Fruit fly (Drosophila melanogaster) whole organism: ENCODE data around the gene Duox.
A peak's percentile ranks its signal among the peaks of the same experiment; 100 is the strongest.

Experiments
- CG8478 ChIP-seq: fragments of >200 bp; optimal IDR thresholded peaks from 2 replicates; lab custom pipeline; 2018; ENCODE audit warnings: inconsistent platforms
- Dll ChIP-seq: fragments of >200 bp; optimal IDR thresholded peaks from 2 replicates; lab custom pipeline; 2017
- EcR ChIP-seq, 2 experiments: fragments of >200 bp; optimal IDR thresholded peaks; 2 replicates each; lab custom pipeline; 2017; ENCODE audit warnings: missing biosample characterization in 2 of 2, missing genetic modification characterization in 2 of 2, missing genetic modification reagents in 2 of 2
- pan ChIP-seq: fragments of >200 bp; optimal IDR thresholded peaks from 2 replicates; lab custom pipeline; 2017
- psq ChIP-seq: fragments of >200 bp; optimal IDR thresholded peaks from 2 replicates; lab custom pipeline; 2017
- usp ChIP-seq: fragments of >200 bp; optimal IDR thresholded peaks from 2 replicates; lab custom pipeline; 2017; ENCODE audit warnings: missing biosample characterization, missing genetic modification characterization, mixed read lengths

The Duox gene

dm6 chr2L:2807597-2807996, 22.5 kb downstream of the Duox start:
- no peak for TF ChIP-seq usp (GFP tag; lab: Kevin White, UChicago)
- TF ChIP-seq Dll (lab: Kevin White, UChicago) = no peak
- no peak for TF ChIP-seq pan (lab: Kevin White, UChicago)
- no peak for TF ChIP-seq EcR (GFP tag; optimal IDR thresholded peaks at IDR 0.05; lab: Kevin White, UChicago)
- TF ChIP-seq CG8478 (lab: Kevin White, UChicago) = no peak
- TF ChIP-seq psq (lab: Kevin White, UChicago) = no peak

dm6 chr2L:2806190-2806763, 23.8 kb downstream of the Duox start:
- TF ChIP-seq pan (lab: Kevin White, UChicago) = no peak
- TF ChIP-seq Dll (lab: Kevin White, UChicago) = peak; percentile 49

- TF ChIP-seq EcR (GFP tag; optimal IDR thresholded peaks at IDR 0.05; lab: Kevin White, UChicago) (no peak), pan (lab: Kevin White, UChicago) (no peak), Dll (lab: Kevin White, UChicago) (peak; percentile 8)
These were observed 25.3 kb downstream of the Duox start, which contains the start of gene daw for dm6 chr2L:2804634-2805311. daw (plus strand) TSS chr2L:2805261.

dm6 chr2L:2802527-2802926, 27.5 kb downstream of the Duox start:
- TF ChIP-seq psq (lab: Kevin White, UChicago) (no peak), Dll (lab: Kevin White, UChicago) (no peak), EcR (GFP tag; optimal IDR thresholded peaks at IDR 0.05; lab: Kevin White, UChicago) (no peak)

dm6 chr2L:2800956-2801776, 28.9 kb downstream of the Duox start:
- TF ChIP-seq pan (lab: Kevin White, UChicago) (no peak), psq (lab: Kevin White, UChicago) (no peak), usp (GFP tag; lab: Kevin White, UChicago) (no peak), Dll (lab: Kevin White, UChicago) (no peak), CG8478 (lab: Kevin White, UChicago) (no peak), EcR (GFP tag; optimal IDR thresholded peaks at IDR 0.05; lab: Kevin White, UChicago) (no peak)

- TF ChIP-seq pan (lab: Kevin White, UChicago) = no peak
- no peak for TF ChIP-seq psq (lab: Kevin White, UChicago)
- no peak for TF ChIP-seq Dll (lab: Kevin White, UChicago)
- no peak for TF ChIP-seq EcR (GFP tag; optimal IDR thresholded peaks at IDR 0.05; lab: Kevin White, UChicago)
- TF ChIP-seq CG8478 (lab: Kevin White, UChicago) = no peak
- TF ChIP-seq usp (GFP tag; lab: Kevin White, UChicago) = no peak
These were observed 30.1 kb downstream of the Duox start, which contains the start of gene Syt1 for dm6 chr2L:2799909-2800478. Syt1 (minus strand) TSS chr2L:2799979.

- TF ChIP-seq CG8478 (lab: Kevin White, UChicago) (no peak), Dll (lab: Kevin White, UChicago) (no peak), pan (lab: Kevin White, UChicago) (no peak), usp (GFP tag; lab: Kevin White, UChicago) (no peak), psq (lab: Kevin White, UChicago) (no peak), EcR (GFP tag; optimal IDR thresholded peaks at IDR 0.05; lab: Kevin White, UChicago) (no peak)
These were observed 32.9 kb downstream of the Duox start for dm6 chr2L:2797186-2797585.

- TF ChIP-seq EcR (GFP tag; optimal IDR thresholded peaks at IDR 0.05; lab: Kevin White, UChicago) (no peak), pan (lab: Kevin White, UChicago) (no peak), Dll (lab: Kevin White, UChicago) (no peak), usp (GFP tag; lab: Kevin White, UChicago) (no peak), psq (lab: Kevin White, UChicago) (no peak), CG8478 (lab: Kevin White, UChicago) (no peak)
These were observed 47.3 kb downstream of the Duox start for dm6 chr2L:2782790-2783189.

- no peak for TF ChIP-seq psq (lab: Kevin White, UChicago)
- TF ChIP-seq pan (lab: Kevin White, UChicago) = no peak
- no peak for TF ChIP-seq usp (GFP tag; lab: Kevin White, UChicago)
- no peak for TF ChIP-seq EcR (GFP tag; optimal IDR thresholded peaks at IDR 0.05; lab: Kevin White, UChicago)
- no peak for TF ChIP-seq CG8478 (lab: Kevin White, UChicago)
- TF ChIP-seq Dll (lab: Kevin White, UChicago) = no peak
These were observed 58.4 kb downstream of the Duox start, which contains the start of gene CG15399 for dm6 chr2L:2771676-2772075. CG15399 (minus strand) TSS chr2L:2771776.

- no peak for TF ChIP-seq pan (lab: Kevin White, UChicago)
- TF ChIP-seq psq (lab: Kevin White, UChicago) = no peak
- no peak for TF ChIP-seq EcR (GFP tag; optimal IDR thresholded peaks at IDR 0.05; lab: Kevin White, UChicago)
- TF ChIP-seq CG8478 (lab: Kevin White, UChicago) = no peak
- no peak for TF ChIP-seq Dll (lab: Kevin White, UChicago)
- no peak for TF ChIP-seq usp (GFP tag; lab: Kevin White, UChicago)
These were observed 60.4 kb downstream of the Duox start, which contains the start of the genes colt and HINT1 for dm6 chr2L:2769476-2770185. colt (minus strand) TSS chr2L:2770069. HINT1 (plus strand) TSS chr2L:2770135.
